Fruit fly (Drosophila melanogaster) whole organism, prepupa: ENCODE data around the gene Unc-76.

ENCODE experiments used
- Blimp-1 ChIP-seq: fragments of 200-800 bp; sonication (Bioruptor generic); optimal IDR thresholded peaks from 3 replicates; lab custom pipeline; 2017; ENCODE audit warnings: missing biosample characterization, missing genetic modification characterization, mild to moderate bottlenecking, moderate library complexity, missing genetic modification reagents
- CG10631 ChIP-seq: fragments of 200-800 bp; sonication (Bioruptor generic); optimal IDR thresholded peaks from 2 replicates; lab custom pipeline; 2016; ENCODE audit warnings: missing biosample characterization, missing genetic modification characterization
- CG10669 ChIP-seq: fragments of 200-800 bp; sonication (Bioruptor generic); optimal IDR thresholded peaks from 3 replicates; lab custom pipeline; 2018; ENCODE audit warnings: missing biosample characterization, mild to moderate bottlenecking, missing genetic modification characterization, moderate library complexity
- CG11294 ChIP-seq: fragments of 200-800 bp; sonication (Bioruptor generic); IDR thresholded peaks from 2 replicates; pipeline ENCODE4 v1.3.6; 2022; ENCODE audit warnings: missing biosample characterization, missing genetic modification characterization
- CG11762 ChIP-seq: fragments of 200-800 bp; sonication (Bioruptor generic); optimal IDR thresholded peaks from 3 replicates; lab custom pipeline; 2016; ENCODE audit warnings: missing biosample characterization, missing genetic modification characterization; ENCODE audit not compliant: insufficient read depth
- CG11902 ChIP-seq: fragments of 200-800 bp; sonication (Bioruptor generic); optimal IDR thresholded peaks from 3 replicates; lab custom pipeline; 2016; ENCODE audit warnings: missing biosample characterization, missing genetic modification characterization
- CG15336 ChIP-seq: fragments of 200-800 bp; sonication (Bioruptor generic); IDR thresholded peaks from 2 replicates; pipeline ENCODE4 v1.3.6; 2022; ENCODE audit warnings: missing biosample characterization, missing genetic modification characterization
- CG1621 ChIP-seq: fragments of 200-800 bp; sonication (Bioruptor generic); optimal IDR thresholded peaks from 3 replicates; lab custom pipeline; 2018; ENCODE audit warnings: missing biosample characterization, mild to moderate bottlenecking, missing genetic modification characterization
- CG16779 ChIP-seq: fragments of 200-800 bp; sonication (Bioruptor generic); optimal IDR thresholded peaks from 3 replicates; lab custom pipeline; 2017; ENCODE audit warnings: missing biosample characterization, mild to moderate bottlenecking, missing genetic modification characterization
- CG3032 ChIP-seq: fragments of 200-800 bp; optimal IDR thresholded peaks from 2 replicates; lab custom pipeline; 2019; ENCODE audit warnings: missing biosample characterization, mild to moderate bottlenecking, missing genetic modification characterization, moderate library complexity
- CG31627 ChIP-seq: fragments of 200-800 bp; sonication (Bioruptor generic); optimal IDR thresholded peaks from 3 replicates; lab custom pipeline; 2016; ENCODE audit warnings: missing biosample characterization, missing genetic modification characterization
- CG34406 ChIP-seq: fragments of 200-800 bp; sonication (Bioruptor generic); optimal IDR thresholded peaks from 3 replicates; lab custom pipeline; 2016; ENCODE audit warnings: missing biosample characterization, missing genetic modification characterization
- CG3919 ChIP-seq: fragments of 200-800 bp; sonication (Bioruptor generic); optimal IDR thresholded peaks from 3 replicates; lab custom pipeline; 2016; ENCODE audit warnings: missing biosample characterization, missing genetic modification characterization
- CG4318 ChIP-seq: fragments of 200-800 bp; sonication (Bioruptor generic); optimal IDR thresholded peaks from 3 replicates; lab custom pipeline; 2017; ENCODE audit warnings: missing biosample characterization, mild to moderate bottlenecking, missing genetic modification characterization
- CG6163 ChIP-seq: fragments of 200-800 bp; sonication (Bioruptor generic); IDR thresholded peaks from 3 replicates; pipeline ENCODE4 v1.3.6; 2022; ENCODE audit warnings: missing biosample characterization, missing genetic modification characterization
- CG6276 ChIP-seq: fragments of 200-800 bp; sonication (Bioruptor generic); optimal IDR thresholded peaks from 2 replicates; lab custom pipeline; 2017; ENCODE audit warnings: missing biosample characterization, mild to moderate bottlenecking, missing genetic modification characterization
- CG6792 ChIP-seq: fragments of 200-800 bp; sonication (Bioruptor generic); optimal IDR thresholded peaks from 3 replicates; lab custom pipeline; 2016; ENCODE audit warnings: missing biosample characterization, missing genetic modification characterization
- CG6808 ChIP-seq: fragments of 200-800 bp; sonication (Bioruptor generic); optimal IDR thresholded peaks from 3 replicates; lab custom pipeline; 2017; ENCODE audit warnings: missing biosample characterization, missing genetic modification characterization, mild to moderate bottlenecking, moderate library complexity, missing genetic modification reagents
- CG6854 ChIP-seq: fragments of 200-800 bp; sonication (Bioruptor generic); optimal IDR thresholded peaks from 2 replicates; lab custom pipeline; 2017; ENCODE audit warnings: missing biosample characterization, mild to moderate bottlenecking, missing genetic modification characterization
- CG8119 ChIP-seq: fragments of 200-800 bp; sonication (Bioruptor generic); IDR thresholded peaks from 3 replicates; pipeline ENCODE4 v1.3.6; 2022; ENCODE audit warnings: missing biosample characterization, missing genetic modification characterization
- CG8319 ChIP-seq: fragments of 200-800 bp; sonication (Bioruptor generic); optimal IDR thresholded peaks from 3 replicates; lab custom pipeline; 2016; ENCODE audit warnings: missing biosample characterization, missing genetic modification characterization
- CG8632 ChIP-seq: fragments of 200-800 bp; sonication (Bioruptor generic); optimal IDR thresholded peaks from 3 replicates; lab custom pipeline; 2016; ENCODE audit warnings: missing biosample characterization, missing genetic modification characterization
- Eip75B ChIP-seq: fragments of 200-800 bp; sonication (Bioruptor generic); optimal IDR thresholded peaks from 3 replicates; lab custom pipeline; 2016; ENCODE audit warnings: missing biosample characterization, missing genetic modification characterization
- Eip78C ChIP-seq: fragments of 200-800 bp; sonication (Bioruptor generic); peaks from one replicate; lab custom pipeline; 2016; ENCODE audit warnings: missing biosample characterization, missing genetic modification characterization
- Ets21C ChIP-seq: fragments of 200-800 bp; sonication (Bioruptor generic); optimal IDR thresholded peaks from 3 replicates; lab custom pipeline; 2016; ENCODE audit warnings: missing biosample characterization, missing genetic modification characterization
- Ets96B ChIP-seq: fragments of 200-800 bp; optimal IDR thresholded peaks from 2 replicates; lab custom pipeline; 2019; ENCODE audit warnings: missing biosample characterization, mild to moderate bottlenecking, missing genetic modification characterization, moderate library complexity
- Gug ChIP-seq: fragments of 200-800 bp; sonication (Bioruptor generic); IDR thresholded peaks from 2 replicates; pipeline ENCODE4 v1.3.6; 2022; ENCODE audit warnings: missing biosample characterization, missing genetic modification characterization
- Hr39 ChIP-seq: fragments of 200-800 bp; sonication (Bioruptor generic); optimal IDR thresholded peaks from 2 replicates; lab custom pipeline; 2016; ENCODE audit warnings: missing biosample characterization, missing genetic modification characterization
- Hr4 ChIP-seq: fragments of 200-800 bp; sonication (Bioruptor generic); optimal IDR thresholded peaks from 3 replicates; lab custom pipeline; 2016; ENCODE audit warnings: missing biosample characterization, missing genetic modification characterization
- Lpt ChIP-seq: fragments of 200-800 bp; sonication (Bioruptor generic); optimal IDR thresholded peaks from 3 replicates; lab custom pipeline; 2016; ENCODE audit warnings: missing biosample characterization, missing genetic modification characterization
- Met ChIP-seq: fragments of 200-800 bp; sonication (Bioruptor generic); optimal IDR thresholded peaks from 3 replicates; lab custom pipeline; 2016; ENCODE audit warnings: missing biosample characterization, missing genetic modification characterization
- OdsH ChIP-seq: fragments of 200-800 bp; sonication (Bioruptor generic); optimal IDR thresholded peaks from 3 replicates; lab custom pipeline; 2016; ENCODE audit warnings: missing biosample characterization, missing genetic modification characterization
- Smox ChIP-seq: fragments of 200-800 bp; sonication (Bioruptor generic); optimal IDR thresholded peaks from 3 replicates; lab custom pipeline; 2016; ENCODE audit warnings: missing biosample characterization, missing genetic modification characterization
- Sox102F ChIP-seq: fragments of 200-800 bp; sonication (Bioruptor generic); optimal IDR thresholded peaks from 2 replicates; lab custom pipeline; 2016; ENCODE audit warnings: missing biosample characterization, mild to moderate bottlenecking, missing genetic modification characterization
- Sox14 ChIP-seq: fragments of 200-800 bp; sonication (Bioruptor generic); optimal IDR thresholded peaks from 3 replicates; lab custom pipeline; 2016; ENCODE audit warnings: missing biosample characterization, missing genetic modification characterization
- Sox15 ChIP-seq: fragments of 200-800 bp; sonication (Bioruptor generic); optimal IDR thresholded peaks from 3 replicates; lab custom pipeline; 2016; ENCODE audit warnings: missing biosample characterization, missing genetic modification characterization
- achi ChIP-seq: fragments of 200-800 bp; sonication (Bioruptor generic); optimal IDR thresholded peaks from 3 replicates; lab custom pipeline; 2016; ENCODE audit warnings: missing biosample characterization, missing genetic modification characterization
- cyc ChIP-seq: fragments of 200-800 bp; sonication (Bioruptor generic); optimal IDR thresholded peaks from 3 replicates; lab custom pipeline; 2016; ENCODE audit warnings: missing biosample characterization, missing genetic modification characterization
- dac ChIP-seq: fragments of 200-800 bp; sonication (Bioruptor generic); optimal IDR thresholded peaks from 2 replicates; lab custom pipeline; 2017; ENCODE audit warnings: missing biosample characterization, mild to moderate bottlenecking, missing genetic modification characterization
- eg ChIP-seq: fragments of 200-800 bp; sonication (Bioruptor generic); IDR thresholded peaks from 3 replicates; pipeline ENCODE4 v1.3.6; 2022; ENCODE audit warnings: missing biosample characterization, missing genetic modification characterization
- fd59A ChIP-seq: fragments of 200-800 bp; sonication (Bioruptor generic); optimal IDR thresholded peaks from 2 replicates; lab custom pipeline; 2017; ENCODE audit warnings: missing biosample characterization, mild to moderate bottlenecking, missing genetic modification characterization, missing genetic modification reagents
- fd85E ChIP-seq: fragments of 200-800 bp; sonication (Bioruptor generic); optimal IDR thresholded peaks from 3 replicates; lab custom pipeline; 2016; ENCODE audit warnings: missing biosample characterization, missing genetic modification characterization
- fkh ChIP-seq: fragments of 200-800 bp; sonication (Bioruptor generic); optimal IDR thresholded peaks from 3 replicates; lab custom pipeline; 2017; ENCODE audit warnings: missing biosample characterization, mild to moderate bottlenecking, missing genetic modification characterization, moderate library complexity
- lz ChIP-seq: fragments of 200-800 bp; sonication (Bioruptor generic); optimal IDR thresholded peaks from 3 replicates; lab custom pipeline; 2016; ENCODE audit warnings: missing biosample characterization, missing genetic modification characterization
- pdm3 ChIP-seq: fragments of 200-800 bp; sonication (Bioruptor generic); optimal IDR thresholded peaks from 3 replicates; lab custom pipeline; 2016; ENCODE audit warnings: missing biosample characterization, missing genetic modification characterization
- salr ChIP-seq, 2 experiments: fragments of 200-800 bp; sonication (Bioruptor generic); optimal IDR thresholded peaks; 3 replicates each; lab custom pipeline; 2016 to 2018; ENCODE audit warnings: missing biosample characterization in 2 of 2, missing genetic modification characterization in 2 of 2, mild to moderate bottlenecking in 1 of 2
- spab ChIP-seq: fragments of 200-800 bp; sonication (Bioruptor generic); optimal IDR thresholded peaks from 2 replicates; lab custom pipeline; 2017; ENCODE audit warnings: missing biosample characterization, mild to moderate bottlenecking, missing genetic modification characterization, missing genetic modification reagents
- ss ChIP-seq, 2 experiments: fragments of 200-800 bp; sonication (Bioruptor generic); optimal IDR thresholded peaks; 2 replicates in 1 of 2; 3 replicates in 1 of 2; lab custom pipeline; 2017 to 2018; ENCODE audit warnings: mild to moderate bottlenecking in 2 of 2, missing biosample characterization in 2 of 2, missing genetic modification characterization in 2 of 2, moderate library complexity in 1 of 2
- svp ChIP-seq: fragments of 200-800 bp; sonication (Bioruptor generic); peaks from one replicate; lab custom pipeline; 2016; ENCODE audit warnings: missing biosample characterization, missing genetic modification characterization
- topi ChIP-seq: fragments of 200-800 bp; sonication (Bioruptor generic); optimal IDR thresholded peaks from 3 replicates; lab custom pipeline; 2016; ENCODE audit warnings: missing biosample characterization, missing genetic modification characterization
- vri ChIP-seq: fragments of 200-800 bp; sonication (Bioruptor generic); optimal IDR thresholded peaks from 3 replicates; lab custom pipeline; 2016; ENCODE audit warnings: missing biosample characterization, mild to moderate bottlenecking, missing genetic modification characterization

The Unc-76 gene

dm6 chrX:2141159-2141853 is 60.9 kb downstream of the Unc-76 start, which contains the start of gene D2hgdh:
D2hgdh (plus strand) TSS chrX:2141489.
- TF ChIP-seq achi (GFP tag; lab: Kevin White, UChicago) (no peak), CG15336 (GFP tag; lab: Robert Waterston, UW) (peak; percentile 63), Sox15 (GFP tag; lab: Kevin White, UChicago) (no peak), Sox102F (GFP tag; lab: Kevin White, UChicago) (no peak), pdm3 (GFP tag; lab: Kevin White, UChicago) (peak; percentile 13), Lpt (GFP tag; lab: Kevin White, UChicago) (no peak), CG6792 (GFP tag; lab: Kevin White, UChicago) (no peak), CG31627 (GFP tag; lab: Kevin White, UChicago) (peak; percentile 20), Met (GFP tag; lab: Kevin White, UChicago) (no peak), Eip78C (GFP tag; lab: Kevin White, UChicago) (peak; percentile 63), Gug (GFP tag; lab: Robert Waterston, UW) (no peak), CG16779 (no peak), dac (GFP tag; lab: Kevin White, UChicago) (no peak), CG6854 (GFP tag; lab: Kevin White, UChicago) (no peak), CG34406 (no peak), Ets96B (tag; lab: Kevin White, UChicago) (no peak), fkh (no peak), CG4318 (no peak), topi (GFP tag; lab: Kevin White, UChicago) (peak; percentile 30), fd85E (GFP tag; lab: Kevin White, UChicago) (no peak), salr (GFP tag; optimal IDR thresholded peaks at IDR 0.05; lab: Kevin White, UChicago) (no peak), Sox14 (GFP tag; lab: Kevin White, UChicago) (no peak), Hr4 (GFP tag; lab: Kevin White, UChicago) (peak; percentile 26), svp (GFP tag; lab: Kevin White, UChicago) (no peak), Blimp-1 (GFP tag; lab: Kevin White, UChicago) (no peak), Hr39 (GFP tag; lab: Kevin White, UChicago) (peak; percentile 39), Smox (GFP tag; lab: Kevin White, UChicago) (no peak), Eip75B (GFP tag; lab: Kevin White, UChicago) (peak; percentile 33), CG6808 (GFP tag; lab: Kevin White, UChicago) (no peak), CG8119 (GFP tag; lab: Robert Waterston, UW) (0 out of 3 replicates have a peak, but pooled peaks have one; percentile 23), CG10669 (GFP tag; lab: Kevin White, UChicago) (no peak), CG6276 (no peak), ss (GFP tag; optimal IDR thresholded peaks at IDR 0.05; lab: Kevin White, UChicago) (no peak), CG8632 (GFP tag; lab: Kevin White, UChicago) (no peak), CG1621 (tag; lab: Kevin White, UChicago) (no peak), CG10631 (GFP tag; lab: Kevin White, UChicago) (no peak), CG6163 (GFP tag; lab: Robert Waterston, UW) (peak; percentile 45; the same call in 1 of the 3 replicates), CG11294 (GFP tag; lab: Robert Waterston, UW) (no peak), spab (GFP tag; lab: Kevin White, UChicago) (no peak), CG3919 (GFP tag; lab: Kevin White, UChicago) (no peak), lz (GFP tag; lab: Kevin White, UChicago) (peak; percentile 21), CG11762 (no peak), Ets21C (GFP tag; lab: Kevin White, UChicago) (no peak), cyc (GFP tag; lab: Kevin White, UChicago) (no peak), eg (GFP tag; lab: Robert Waterston, UW) (peak; percentile 53; the same call in 1 of the 3 replicates), CG11902 (GFP tag; lab: Kevin White, UChicago) (no peak), vri (GFP tag; lab: Kevin White, UChicago) (peak; percentile 20), fd59A (GFP tag; lab: Kevin White, UChicago) (no peak), CG8319 (GFP tag; lab: Kevin White, UChicago) (no peak), CG3032 (tag; lab: Kevin White, UChicago) (no peak), OdsH (GFP tag; lab: Kevin White, UChicago) (peak; percentile 10)
